Worm (Caenorhabditis elegans): Measurements from ENCODE around the gene pals-37.

- TF ChIP-seq ama-1 (optimal IDR thresholded peaks at IDR 0.05) (no peak), flt-1 (GFP tag; IDR thresholded peaks at IDR 0.05) (no peak), tbx-37 (GFP tag; conservative IDR thresholded peaks at IDR 0.05) (no peak), hmg-4 (GFP tag; optimal IDR thresholded peaks at IDR 0.05) (no peak), ceh-13 (GFP tag; optimal IDR thresholded peaks at IDR 0.05) (no peak)
Measured at ce11 chrV:12468363-12468762, 27.0 kb upstream of the pals-37 start, which contains the start of gene F28C1.3.
